Fruit fly (Drosophila melanogaster): Measurements from ENCODE around the gene slgA.
A peak's percentile ranks its signal among the peaks of the same experiment; 100 is the strongest.

Gene slgA

DNA sequence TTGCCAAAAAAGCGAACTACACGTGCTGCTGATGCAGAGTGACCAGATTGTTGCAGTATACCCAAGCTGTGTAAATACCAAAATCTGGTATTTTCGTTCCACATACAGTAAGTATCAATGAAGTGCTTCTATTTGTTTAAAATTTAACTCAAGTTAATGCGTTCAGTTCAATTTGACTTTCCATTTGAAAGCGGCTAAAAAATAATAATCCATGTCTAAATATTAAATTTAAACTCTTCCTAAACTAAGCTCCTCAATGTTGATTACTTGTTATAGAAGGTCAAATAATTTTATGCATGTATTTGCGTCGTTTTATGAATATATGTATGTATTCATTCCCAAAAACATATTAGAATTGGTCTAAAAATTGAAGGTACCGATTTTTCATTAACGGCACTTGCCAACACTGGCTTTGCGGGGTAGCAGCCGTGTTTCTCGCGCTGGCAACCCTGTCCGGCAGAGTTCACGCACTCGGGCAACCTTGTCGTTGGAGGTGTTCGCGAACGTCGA, 23.9 kb upstream of the slgA start, which contains the start of the genes peng and sol (continued):
- TF ChIP-seq hbn (GFP tag; IDR thresholded peaks at IDR 0.05; ENCODE audit: partially characterized antibody) (no peak), ci (GFP tag; IDR thresholded peaks at IDR 0.05) (peak; percentile 51; the same call in 1 of the 3 replicates), gfzf (GFP tag; optimal IDR thresholded peaks at IDR 0.05) (peak; percentile 72), crp (GFP tag; optimal IDR thresholded peaks at IDR 0.05) (peak in 1 of 2 experiments; percentile 29), CG17612 (GFP tag; IDR thresholded peaks at IDR 0.05) (no peak), pnt (GFP tag; optimal IDR thresholded peaks at IDR 0.05) (peak; percentile 59), slou (GFP tag; optimal IDR thresholded peaks at IDR 0.05) (peak; percentile 77), CG7987 (GFP tag; optimal IDR thresholded peaks at IDR 0.05) (peak; percentile 15), stc (GFP tag; IDR thresholded peaks at IDR 0.05) (0 out of 2 replicates have a peak, but pooled peaks have one; percentile 36), CG4328 (GFP tag; optimal IDR thresholded peaks at IDR 0.05) (peak; percentile 47), CG12071 (GFP tag; optimal IDR thresholded peaks at IDR 0.05) (no peak), CG13894 (tag; optimal IDR thresholded peaks at IDR 0.05) (peak; percentile 76), CG1603 (tag; optimal IDR thresholded peaks at IDR 0.05) (peak; percentile 42), CG11247 (GFP tag; IDR thresholded peaks at IDR 0.05) (peak; percentile 64; the same call in 1 of the 2 replicates), D19A (tag; optimal IDR thresholded peaks at IDR 0.05) (peak; percentile 47)

DNA sequence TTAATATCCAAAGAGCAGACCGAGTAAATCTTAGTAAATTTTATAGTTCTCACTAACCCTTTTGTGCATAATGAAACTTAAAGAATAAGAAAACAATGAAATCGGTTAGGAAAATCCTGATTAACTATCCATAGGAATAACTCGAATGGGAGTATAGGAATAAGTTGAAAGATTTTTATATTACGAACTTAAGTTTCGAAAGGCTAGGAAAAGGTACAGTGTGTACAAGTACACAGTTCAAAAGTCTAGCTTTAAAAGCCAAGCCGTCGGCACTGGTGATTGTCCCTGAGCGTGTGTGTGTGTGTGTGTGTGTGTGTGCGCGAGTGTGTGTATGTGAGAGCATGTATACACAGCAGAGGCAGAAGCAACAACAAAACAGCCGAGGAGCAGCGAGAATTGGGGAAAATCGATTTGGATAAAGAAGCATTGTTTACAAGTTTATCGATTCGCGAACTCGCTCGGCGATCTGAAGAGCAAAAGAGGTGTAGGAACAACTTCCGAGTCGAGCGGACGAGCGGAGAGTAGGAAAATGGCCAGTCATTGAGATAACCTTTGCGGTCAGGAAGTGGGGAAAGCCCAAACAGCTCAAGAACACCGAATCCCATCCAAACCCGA, 22.5 kb upstream of the slgA start:
- TF ChIP-seq Lpt (GFP tag; optimal IDR thresholded peaks at IDR 0.05) (no peak), lola (GFP tag; optimal IDR thresholded peaks at IDR 0.05) (no peak), vnd (GFP tag; IDR thresholded peaks at IDR 0.05; ENCODE audit: partially characterized antibody) (no peak), CG15601 (tag; optimal IDR thresholded peaks at IDR 0.05) (no peak), zen2 (GFP tag; IDR thresholded peaks at IDR 0.05; ENCODE audit: partially characterized antibody) (no peak), CG11560 (tag; IDR thresholded peaks at IDR 0.05) (no peak), dmrt99B (tag; optimal IDR thresholded peaks at IDR 0.05) (no peak), Rfx (GFP tag; IDR thresholded peaks at IDR 0.05) (no peak), CG4328 (GFP tag; optimal IDR thresholded peaks at IDR 0.05) (no peak), pb (GFP tag; optimal IDR thresholded peaks at IDR 0.05) (no peak), MESR4 (GFP tag; optimal IDR thresholded peaks at IDR 0.05) (peak; percentile 9), CG11723 (GFP tag; optimal IDR thresholded peaks at IDR 0.05) (no peak), sens (GFP tag) (peak; percentile 63), Hmx (GFP tag; optimal IDR thresholded peaks at IDR 0.05) (no peak), grau (tag; optimal IDR thresholded peaks at IDR 0.05) (peak; percentile 15), Doc3 (GFP tag; IDR thresholded peaks at IDR 0.05; ENCODE audit: partially characterized antibody) (no peak), CG4820 (GFP tag; optimal IDR thresholded peaks at IDR 0.05) (no peak), run (tag; optimal IDR thresholded peaks at IDR 0.05) (no peak), Sry-β (GFP tag; optimal IDR thresholded peaks at IDR 0.05) (peak; percentile 89), CG2875 (GFP tag; optimal IDR thresholded peaks at IDR 0.05) (no peak), Lim3 (GFP tag; IDR thresholded peaks at IDR 0.05) (no peak), fd64A (GFP tag; optimal IDR thresholded peaks at IDR 0.05) (no peak), Meics (GFP tag; optimal IDR thresholded peaks at IDR 0.05) (no peak), onecut (GFP tag; IDR thresholded peaks at IDR 0.05) (peak; percentile 99), croc (GFP tag; conservative IDR thresholded peaks at IDR 0.05) (no peak), Nf-YC (tag; optimal IDR thresholded peaks at IDR 0.05) (no peak), eyg (GFP tag; optimal IDR thresholded peaks at IDR 0.05) (no peak), CG17829 (tag; optimal IDR thresholded peaks at IDR 0.05) (no peak), dm (GFP tag; optimal IDR thresholded peaks at IDR 0.05) (no peak), HLHmδ (GFP tag; optimal IDR thresholded peaks at IDR 0.05) (no peak), MBD-R2 (GFP tag; IDR thresholded peaks at IDR 0.05) (peak; percentile 55), Antp (GFP tag; optimal IDR thresholded peaks at IDR 0.05) (no peak), row (GFP tag; IDR thresholded peaks at IDR 0.05) (peak; percentile 51; the same call in 2 of the 3 replicates), CG2889 (GFP tag; IDR thresholded peaks at IDR 0.05) (no peak), CG17612 (GFP tag; IDR thresholded peaks at IDR 0.05) (no peak)

Measured in whole organism, embryonic.